Worm (Caenorhabditis elegans) whole organism, L2 larva: ENCODE results near the gene Y59A8B.12.
"Not testable (repeated sequence)": the region's sequence is repeated elsewhere in the genome, so short reads cannot be mapped to it uniquely, and the experiment has no call there.

Source experiments
- C34F6.9 ChIP-seq: fragments of 150-350 bp; optimal IDR thresholded peaks from 2 replicates; lab custom pipeline; 2014; ENCODE audit warnings: missing biosample characterization, missing genetic modification characterization
- F13H6.1 ChIP-seq: sonication (generic microtip); optimal IDR thresholded peaks from 2 replicates; lab custom pipeline; 2016; ENCODE audit warnings: missing genetic modification characterization, missing compliant biosample characterization
- R02D3.7 ChIP-seq: fragments of 150-350 bp; optimal IDR thresholded peaks from 2 replicates; lab custom pipeline; 2014; ENCODE audit warnings: missing biosample characterization, missing genetic modification characterization
- alr-1 ChIP-seq: fragments of 150-350 bp; optimal IDR thresholded peaks from 2 replicates; lab custom pipeline; 2014; ENCODE audit warnings: missing biosample characterization, missing genetic modification characterization
- aly-2 ChIP-seq: fragments of 150-350 bp; optimal IDR thresholded peaks from 2 replicates; lab custom pipeline; 2014; ENCODE audit warnings: missing biosample characterization, missing genetic modification characterization
- ama-1 ChIP-seq: fragments of 150-350 bp; optimal IDR thresholded peaks from 2 replicates; lab custom pipeline; 2018; ENCODE audit warnings: inconsistent platforms
- blmp-1 ChIP-seq: sonication (generic microtip); optimal IDR thresholded peaks from 2 replicates; lab custom pipeline; 2017; ENCODE audit warnings: missing genetic modification characterization, mild to moderate bottlenecking, missing compliant biosample characterization, antibody characterized with exemption, moderate library complexity; ENCODE audit not compliant: insufficient read depth
- ceh-82 ChIP-seq: fragments of 150-350 bp; optimal IDR thresholded peaks from 2 replicates; lab custom pipeline; 2014; ENCODE audit warnings: missing biosample characterization, missing genetic modification characterization
- crh-2 ChIP-seq: sonication (generic microtip); optimal IDR thresholded peaks from 2 replicates; lab custom pipeline; 2017; ENCODE audit warnings: missing biosample characterization, missing genetic modification characterization
- elt-1 ChIP-seq: fragments of 150-350 bp; optimal IDR thresholded peaks from 2 replicates; lab custom pipeline; 2014; ENCODE audit warnings: missing biosample characterization, missing genetic modification characterization
- elt-3 ChIP-seq: sonication (generic microtip); optimal IDR thresholded peaks from 2 replicates; lab custom pipeline; 2017; ENCODE audit warnings: missing biosample characterization, missing genetic modification characterization
- fos-1 ChIP-seq: fragments of 150-350 bp; optimal IDR thresholded peaks from 2 replicates; lab custom pipeline; 2014; ENCODE audit warnings: missing biosample characterization, missing genetic modification characterization
- gmeb-1 ChIP-seq: fragments of 150-350 bp; optimal IDR thresholded peaks from 2 replicates; lab custom pipeline; 2014; ENCODE audit warnings: missing biosample characterization, missing genetic modification characterization
- lin-13 ChIP-seq: fragments of 150-350 bp; optimal IDR thresholded peaks from 2 replicates; lab custom pipeline; 2014; ENCODE audit warnings: missing biosample characterization, missing genetic modification reagents, missing genetic modification characterization
- lsy-2 ChIP-seq, 2 experiments: fragments of 150-350 bp in 1 of 2; sonication (generic microtip) in 1 of 2; optimal IDR thresholded peaks; 2 replicates each; lab custom pipeline; 2014 to 2017; ENCODE audit warnings: missing biosample characterization in 2 of 2, missing genetic modification characterization in 2 of 2
- mab-5 ChIP-seq: fragments of 150-350 bp; optimal IDR thresholded peaks from 2 replicates; lab custom pipeline; 2014; ENCODE audit warnings: missing biosample characterization, missing genetic modification characterization
- mdl-1 ChIP-seq, 2 experiments: fragments of 150-350 bp in 1 of 2; sonication (generic microtip) in 1 of 2; optimal IDR thresholded peaks; 2 replicates each; lab custom pipeline; 2017; ENCODE audit warnings: missing biosample characterization in 2 of 2, missing genetic modification characterization in 2 of 2
- nhr-11 ChIP-seq: fragments of 150-350 bp; optimal IDR thresholded peaks from 2 replicates; lab custom pipeline; 2014; ENCODE audit warnings: missing biosample characterization, missing genetic modification characterization
- nhr-129 ChIP-seq: fragments of 150-350 bp; optimal IDR thresholded peaks from 2 replicates; lab custom pipeline; 2014; ENCODE audit warnings: missing biosample characterization, missing genetic modification characterization
- nhr-23 ChIP-seq: fragments of 150-350 bp; optimal IDR thresholded peaks from 2 replicates; lab custom pipeline; 2014; ENCODE audit warnings: missing biosample characterization, missing genetic modification reagents, missing genetic modification characterization
- nhr-237 ChIP-seq: fragments of 150-350 bp; optimal IDR thresholded peaks from 2 replicates; lab custom pipeline; 2014; ENCODE audit warnings: missing biosample characterization, missing genetic modification characterization
- nhr-25 ChIP-seq: fragments of 150-350 bp; sonication (generic microtip); optimal IDR thresholded peaks from 3 replicates; lab custom pipeline; 2014; ENCODE audit warnings: missing biosample characterization, missing genetic modification characterization
- nhr-6 ChIP-seq: fragments of 150-350 bp; optimal IDR thresholded peaks from 2 replicates; lab custom pipeline; 2014; ENCODE audit warnings: missing biosample characterization, missing genetic modification characterization
- nhr-77 ChIP-seq: fragments of 150-350 bp; optimal IDR thresholded peaks from 2 replicates; lab custom pipeline; 2014; ENCODE audit warnings: missing biosample characterization, missing genetic modification characterization
- peb-1 ChIP-seq: fragments of 150-350 bp; optimal IDR thresholded peaks from 2 replicates; lab custom pipeline; 2014; ENCODE audit warnings: missing biosample characterization, missing genetic modification characterization
- sem-4 ChIP-seq: fragments of 150-350 bp; optimal IDR thresholded peaks from 2 replicates; lab custom pipeline; 2014; ENCODE audit warnings: missing biosample characterization, missing genetic modification reagents, missing genetic modification characterization
- skn-1 ChIP-seq: sonication (generic microtip); optimal IDR thresholded peaks from 2 replicates; lab custom pipeline; 2017; ENCODE audit warnings: missing biosample characterization, missing genetic modification characterization
- sma-3 ChIP-seq: sonication (generic microtip); optimal IDR thresholded peaks from 2 replicates; lab custom pipeline; 2016; ENCODE audit warnings: missing genetic modification reagents, missing genetic modification characterization, missing compliant biosample characterization
- snpc-4 ChIP-seq: fragments of 150-350 bp; optimal IDR thresholded peaks from 2 replicates; lab custom pipeline; 2014; ENCODE audit warnings: missing biosample characterization, missing genetic modification characterization
- unc-39 ChIP-seq: fragments of 150-350 bp; optimal IDR thresholded peaks from 2 replicates; lab custom pipeline; 2014; ENCODE audit warnings: missing biosample characterization, missing genetic modification characterization
- unc-55 ChIP-seq: fragments of 150-350 bp; sonication (generic microtip); optimal IDR thresholded peaks from 3 replicates; lab custom pipeline; 2014; ENCODE audit warnings: missing biosample characterization, missing genetic modification reagents, missing genetic modification characterization
- unc-62 ChIP-seq: fragments of 150-350 bp; optimal IDR thresholded peaks from 2 replicates; lab custom pipeline; 2014; ENCODE audit warnings: missing biosample characterization, missing genetic modification reagents, missing genetic modification characterization
- ztf-1 ChIP-seq: fragments of 200-800 bp; sonication (Bioruptor generic); conservative IDR thresholded peaks from 2 replicates; pipeline ENCODE4 v1.3.6; 2022; ENCODE audit warnings: missing genetic modification characterization, missing compliant biosample characterization
- ztf-4 ChIP-seq: fragments of 150-350 bp; optimal IDR thresholded peaks from 2 replicates; lab custom pipeline; 2014; ENCODE audit warnings: missing biosample characterization, missing genetic modification characterization

The Y59A8B.12 gene

DNA sequence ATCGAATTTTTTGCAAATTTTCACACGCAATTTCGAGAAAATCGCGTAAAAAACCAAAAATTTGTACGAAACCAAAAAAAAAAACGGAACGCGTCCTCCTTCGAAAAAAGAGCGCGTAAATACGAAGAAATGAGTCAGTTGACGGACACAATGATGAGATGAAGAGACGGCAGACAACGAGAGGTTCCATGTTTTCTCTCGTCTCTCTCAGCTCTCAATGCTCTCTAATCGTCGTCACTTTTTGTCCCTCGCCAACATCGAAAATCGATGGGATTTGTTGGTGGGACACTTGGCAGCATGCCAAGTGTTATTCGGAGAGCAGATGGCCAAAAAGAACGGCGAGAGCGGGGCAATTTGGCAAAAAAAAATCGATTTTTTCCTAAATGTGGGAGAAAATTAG, 6.9 kb downstream of the Y59A8B.12 start (continued):
- TF ChIP-seq snpc-4 (tag; lab: Kevin White, UChicago) (peak; percentile 73), sem-4 (peak; percentile 57), sma-3 (peak; percentile 6), unc-62 (GFP tag; lab: Kevin White, UChicago) (peak; percentile 27), mdl-1 (tag; optimal IDR thresholded peaks at IDR 0.05; lab: Kevin White, UChicago) (peak in 1 of 2 experiments; percentile 35), nhr-23 (no peak), peb-1 (tag; lab: Kevin White, UChicago) (no peak), lsy-2 (tag; optimal IDR thresholded peaks at IDR 0.05; lab: Kevin White, UChicago) (peak; percentile 66 to 90), lin-13 (peak; percentile 79), nhr-237 (tag; lab: Kevin White, UChicago) (no peak), blmp-1 (tag; lab: Kevin White, UChicago) (peak; percentile 6), nhr-129 (peak; percentile 82), F13H6.1 (peak; percentile 84), nhr-25 (tag; lab: Kevin White, UChicago) (no peak), unc-39 (tag; lab: Kevin White, UChicago) (no peak), gmeb-1 (peak; percentile 74), fos-1 (tag; lab: Kevin White, UChicago) (peak; percentile 95), elt-1 (tag; lab: Kevin White, UChicago) (no peak), ceh-82 (tag; lab: Kevin White, UChicago) (peak; percentile 48), crh-2 (tag; lab: Kevin White, UChicago) (peak; percentile 85), skn-1 (tag; lab: Kevin White, UChicago) (no peak), mab-5 (tag; lab: Kevin White, UChicago) (peak; percentile 91), elt-3 (tag; lab: Kevin White, UChicago) (no peak), R02D3.7 (tag; lab: Kevin White, UChicago) (no peak)

DNA sequence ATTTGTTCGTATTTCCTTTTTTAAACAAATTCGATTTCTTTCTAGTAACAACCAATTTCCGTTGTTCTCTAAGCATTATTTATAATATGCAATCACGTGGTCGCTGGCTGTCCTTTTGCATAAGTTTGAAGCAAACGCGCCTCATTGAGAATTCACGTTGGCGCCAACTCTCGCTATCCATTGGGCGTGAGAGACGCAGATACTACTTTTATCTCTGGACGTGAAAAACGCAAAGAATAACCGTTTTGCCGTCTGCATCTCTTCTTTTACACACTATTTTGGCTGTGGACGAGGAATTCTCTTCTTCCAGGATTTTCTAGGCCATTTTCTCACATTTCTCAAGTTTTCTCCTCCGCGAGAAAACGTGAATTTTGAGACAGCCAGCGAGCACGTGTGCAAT, 16.8 kb downstream of the Y59A8B.12 start:
- TF ChIP-seq unc-55 (GFP tag; lab: Kevin White, UChicago): peak; percentile 41

DNA sequence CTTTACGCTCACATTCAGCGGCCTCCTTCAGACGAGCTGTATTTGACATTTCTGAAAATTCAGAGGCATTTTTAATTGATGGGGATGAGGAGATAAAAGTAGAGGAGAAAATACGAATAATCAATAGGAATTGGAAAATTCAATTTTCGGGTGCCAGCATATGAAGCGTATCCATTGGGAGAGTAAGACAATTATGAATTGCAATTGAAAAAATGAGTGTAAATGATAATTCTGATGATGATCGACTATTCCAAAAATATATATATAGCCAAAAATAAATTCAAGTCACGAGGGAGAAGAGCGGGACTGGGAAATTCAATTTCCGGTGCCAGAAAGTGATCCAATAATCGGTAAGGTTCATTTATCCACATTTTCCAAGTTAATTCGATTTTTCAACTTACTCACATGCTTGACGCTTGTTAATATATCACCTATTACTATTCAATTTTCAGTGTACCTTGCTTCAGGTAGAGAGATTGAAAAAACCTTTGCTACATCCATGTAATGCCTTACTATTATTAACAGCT, 19.7 kb downstream of the Y59A8B.12 start, which contains the start of gene Y59A8B.8:
Gene Y59A8B.8 (minus strand): TSS at position 51 of the 527 bp plus-strand sequence.
- TF ChIP-seq sma-3 (no peak), lin-13 (no peak), alr-1 (tag; lab: Kevin White, UChicago) (no peak), nhr-6 (tag; lab: Kevin White, UChicago) (no peak), C34F6.9 (tag; lab: Kevin White, UChicago) (no peak), peb-1 (tag; lab: Kevin White, UChicago) (no peak), nhr-237 (tag; lab: Kevin White, UChicago) (no peak), lsy-2 (tag; optimal IDR thresholded peaks at IDR 0.05; lab: Kevin White, UChicago) (no peak), crh-2 (tag; lab: Kevin White, UChicago) (no peak), nhr-23 (no peak), unc-39 (tag; lab: Kevin White, UChicago) (no peak), ama-1 (no peak), aly-2 (no peak), ceh-82 (tag; lab: Kevin White, UChicago) (no peak), elt-1 (tag; lab: Kevin White, UChicago) (no peak), nhr-11 (tag; lab: Kevin White, UChicago) (no peak), unc-55 (GFP tag; lab: Kevin White, UChicago) (no peak), sem-4 (no peak), ztf-1 (GFP tag; lab: Robert Waterston, UW) (no peak), ztf-4 (tag; lab: Kevin White, UChicago) (no peak)

DNA sequence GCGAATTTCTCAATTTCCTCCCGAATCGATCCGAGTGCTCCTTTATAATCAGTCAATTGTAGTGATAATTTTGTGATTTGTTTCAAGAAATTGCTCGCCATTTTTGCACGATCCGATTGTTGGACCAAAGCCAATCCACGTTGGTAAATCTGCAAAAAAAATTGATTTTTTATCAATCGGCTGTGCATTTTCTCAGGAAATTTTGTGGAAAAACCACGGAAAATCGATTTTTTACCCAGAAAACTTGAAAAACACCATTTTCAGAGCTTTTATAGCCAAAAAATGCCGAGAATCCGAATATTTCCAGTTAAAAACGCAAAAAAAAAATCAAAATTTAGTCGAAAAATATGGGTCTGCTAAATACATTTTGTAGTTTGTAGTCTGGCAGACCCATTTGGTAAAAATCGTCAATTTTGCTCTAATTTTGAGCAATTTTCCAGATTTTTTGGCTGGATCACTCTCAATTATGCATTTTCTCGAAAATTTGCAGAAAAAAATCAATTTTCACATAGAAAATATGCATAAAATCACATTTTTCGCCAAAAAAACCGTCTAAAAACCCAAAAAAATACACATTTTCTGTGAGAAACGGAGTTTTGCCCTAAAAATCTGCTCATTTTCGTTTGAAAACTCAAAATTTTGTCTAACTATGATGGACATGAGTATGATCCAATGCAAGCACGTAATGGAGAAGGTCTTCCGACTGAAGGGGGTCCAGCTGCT, 30.6 kb downstream of the Y59A8B.12 start, which contains the start of the genes Y59A8B.25 and ebp-3:
Gene Y59A8B.25 (minus strand): TSS at position 101 of the 723 bp plus-strand sequence.
Gene ebp-3 (plus strand): TSS at position 673 of the 723 bp plus-strand sequence.
- not testable (repeated sequence) for TF ChIP-seq gmeb-1; unc-55 (GFP tag; lab: Kevin White, UChicago); nhr-77 (tag; lab: Kevin White, UChicago)
